Fruit fly (Drosophila melanogaster) whole organism, embryonic: ENCODE results near the gene CG32026.

Source experiments
- B-H1 ChIP-seq: fragments of 200-800 bp; sonication (Bioruptor generic); IDR thresholded peaks from 3 replicates; pipeline ENCODE4 v1.3.6; 2022; ENCODE audit warnings: missing biosample characterization, missing genetic modification characterization
- BEAF-32 ChIP-seq: fragments of 200-800 bp; sonication (Bioruptor generic); optimal IDR thresholded peaks from 3 replicates; lab custom pipeline; 2017; ENCODE audit warnings: missing biosample characterization, missing genetic modification characterization, mild to moderate bottlenecking, moderate library complexity, missing genetic modification reagents
- Bgb ChIP-seq: fragments of 200-800 bp; sonication (Bioruptor generic); IDR thresholded peaks from 2 replicates; pipeline ENCODE4 v1.3.6; 2022; ENCODE audit warnings: missing biosample characterization, missing genetic modification characterization; ENCODE audit not compliant: partially characterized antibody
- Blimp-1 ChIP-seq: fragments of 200-800 bp; sonication (Bioruptor generic); optimal IDR thresholded peaks from 3 replicates; lab custom pipeline; 2018; ENCODE audit warnings: missing biosample characterization, missing genetic modification characterization, mild to moderate bottlenecking, moderate library complexity, missing genetic modification reagents
- CG1024 ChIP-seq: fragments of 200-800 bp; sonication (Bioruptor generic); IDR thresholded peaks from 2 replicates; pipeline ENCODE4 v1.3.6; 2022; ENCODE audit warnings: missing biosample characterization, missing genetic modification characterization
- CG10959 ChIP-seq: fragments of 200-800 bp; sonication (Bioruptor generic); IDR thresholded peaks from 2 replicates; pipeline ENCODE4 v1.3.6; 2022; ENCODE audit warnings: missing biosample characterization, missing genetic modification characterization
- CG11560 ChIP-seq: fragments of 200-800 bp; sonication (Bioruptor generic); IDR thresholded peaks from 3 replicates; pipeline ENCODE4 v1.3.6; 2022; ENCODE audit warnings: missing biosample characterization, missing genetic modification characterization
- CG13296 ChIP-seq: fragments of 200-800 bp; sonication (Bioruptor generic); optimal IDR thresholded peaks from 3 replicates; lab custom pipeline; 2018; ENCODE audit warnings: missing biosample characterization, mild to moderate bottlenecking, missing genetic modification characterization
- CG17359 ChIP-seq: fragments of 200-800 bp; sonication (Bioruptor generic); optimal IDR thresholded peaks from 3 replicates; lab custom pipeline; 2018; ENCODE audit warnings: missing biosample characterization, mild to moderate bottlenecking, missing genetic modification characterization, moderate library complexity
- CG17612 ChIP-seq: fragments of 200-800 bp; sonication (Bioruptor generic); IDR thresholded peaks from 2 replicates; pipeline ENCODE4 v1.3.6; 2022; ENCODE audit warnings: missing biosample characterization, missing genetic modification characterization
- CG30020 ChIP-seq: fragments of 200-800 bp; optimal IDR thresholded peaks from 2 replicates; lab custom pipeline; 2019; ENCODE audit warnings: missing biosample characterization, mild to moderate bottlenecking, missing genetic modification characterization, moderate library complexity
- CG3281 ChIP-seq: fragments of 200-800 bp; sonication (Bioruptor generic); optimal IDR thresholded peaks from 3 replicates; lab custom pipeline; 2017; ENCODE audit warnings: missing biosample characterization, mild to moderate bottlenecking, missing genetic modification characterization
- CG34224 ChIP-seq: fragments of 200-800 bp; sonication (Bioruptor generic); IDR thresholded peaks from 3 replicates; pipeline ENCODE4 v1.3.6; 2022; ENCODE audit warnings: missing biosample characterization, missing genetic modification characterization; ENCODE audit not compliant: partially characterized antibody
- CG7963 ChIP-seq: fragments of 200-800 bp; sonication (Bioruptor generic); IDR thresholded peaks from 3 replicates; pipeline ENCODE4 v1.3.6; 2022; ENCODE audit warnings: missing biosample characterization, missing genetic modification characterization; ENCODE audit not compliant: partially characterized antibody
- CG7987 ChIP-seq: fragments of 200-800 bp; sonication (Bioruptor generic); optimal IDR thresholded peaks from 2 replicates; lab custom pipeline; 2018; ENCODE audit warnings: missing biosample characterization, mild to moderate bottlenecking, missing genetic modification characterization, moderate library complexity
- CG8359 ChIP-seq: fragments of 200-800 bp; sonication (Bioruptor generic); optimal IDR thresholded peaks from 2 replicates; lab custom pipeline; 2017; ENCODE audit warnings: missing biosample characterization, mild to moderate bottlenecking, missing genetic modification characterization, borderline replicate concordance
- CG9932 ChIP-seq: fragments of 200-800 bp; sonication (Bioruptor generic); IDR thresholded peaks from 2 replicates; pipeline ENCODE4 v1.3.6; 2022; ENCODE audit warnings: missing biosample characterization, missing genetic modification characterization
- Chrac-16 ChIP-seq: fragments of 200-800 bp; sonication (Bioruptor generic); optimal IDR thresholded peaks from 3 replicates; lab custom pipeline; 2016; ENCODE audit warnings: missing biosample characterization, missing genetic modification characterization
- CkIIα-i1 ChIP-seq: fragments of 200-800 bp; sonication (Bioruptor generic); IDR thresholded peaks from 2 replicates; pipeline ENCODE4 v1.3.6; 2022; ENCODE audit warnings: missing biosample characterization, missing genetic modification characterization
- CoRest ChIP-seq: fragments of 200-800 bp; sonication (Bioruptor generic); optimal IDR thresholded peaks from 3 replicates; lab custom pipeline; 2018; ENCODE audit warnings: missing biosample characterization, mild to moderate bottlenecking, missing genetic modification characterization, moderate library complexity
- CrebB ChIP-seq: fragments of 200-800 bp; sonication (Bioruptor generic); optimal IDR thresholded peaks from 3 replicates; lab custom pipeline; 2018; ENCODE audit warnings: missing biosample characterization, mild to moderate bottlenecking, missing genetic modification characterization
- E2f2 ChIP-seq: fragments of 200-800 bp; sonication (Bioruptor generic); IDR thresholded peaks from 2 replicates; pipeline ENCODE4 v1.3.6; 2022; ENCODE audit warnings: missing biosample characterization, missing genetic modification characterization
- Fer2 ChIP-seq: fragments of 200-800 bp; sonication (Bioruptor generic); optimal IDR thresholded peaks from 2 replicates; lab custom pipeline; 2018; ENCODE audit warnings: missing biosample characterization, mild to moderate bottlenecking, missing genetic modification characterization, moderate library complexity
- H15 ChIP-seq: fragments of 200-800 bp; sonication (Bioruptor generic); IDR thresholded peaks from 3 replicates; pipeline ENCODE4 v1.3.6; 2022; ENCODE audit warnings: missing biosample characterization, missing genetic modification characterization
- HLHmδ ChIP-seq: fragments of 200-800 bp; sonication (Bioruptor generic); optimal IDR thresholded peaks from 2 replicates; lab custom pipeline; 2018; ENCODE audit warnings: missing biosample characterization, mild to moderate bottlenecking, missing genetic modification characterization, moderate library complexity
- Hr3 ChIP-seq: fragments of 200-800 bp; sonication (Bioruptor generic); optimal IDR thresholded peaks from 3 replicates; lab custom pipeline; 2016; ENCODE audit warnings: missing biosample characterization, missing genetic modification characterization
- Hr39 ChIP-seq: fragments of >200 bp; optimal IDR thresholded peaks from 2 replicates; lab custom pipeline; 2017
- Jarid2 ChIP-seq: fragments of 200-800 bp; sonication (Bioruptor generic); optimal IDR thresholded peaks from 3 replicates; lab custom pipeline; 2017; ENCODE audit warnings: mild to moderate bottlenecking, missing biosample characterization, missing genetic modification reagents, missing genetic modification characterization
- Kr ChIP-seq: fragments of 200-800 bp; sonication (Bioruptor generic); optimal IDR thresholded peaks from 2 replicates; lab custom pipeline; 2017; ENCODE audit warnings: missing biosample characterization, mild to moderate bottlenecking, missing genetic modification characterization
- Lim3 ChIP-seq: fragments of 200-800 bp; sonication (Bioruptor generic); IDR thresholded peaks from 2 replicates; pipeline ENCODE4 v1.3.6; 2022; ENCODE audit warnings: missing biosample characterization, missing genetic modification characterization
- Opbp ChIP-seq: fragments of 200-800 bp; sonication (Bioruptor generic); IDR thresholded peaks from 3 replicates; pipeline ENCODE4 v1.3.6; 2022; ENCODE audit warnings: missing biosample characterization, missing genetic modification characterization; ENCODE audit not compliant: partially characterized antibody
- Spps ChIP-seq: fragments of 200-800 bp; sonication (Bioruptor generic); optimal IDR thresholded peaks from 2 replicates; lab custom pipeline; 2018; ENCODE audit warnings: missing biosample characterization, mild to moderate bottlenecking, missing genetic modification characterization
- YL-1 ChIP-seq: fragments of 200-800 bp; sonication (Bioruptor generic); optimal IDR thresholded peaks from 3 replicates; lab custom pipeline; 2017; ENCODE audit warnings: missing biosample characterization, mild to moderate bottlenecking, missing genetic modification characterization
- ap ChIP-seq: fragments of 200-800 bp; sonication (Bioruptor generic); IDR thresholded peaks from 2 replicates; pipeline ENCODE4 v1.3.6; 2022; ENCODE audit warnings: missing biosample characterization, missing genetic modification characterization
- bigmax ChIP-seq: fragments of 200-800 bp; sonication (Bioruptor generic); optimal IDR thresholded peaks from 2 replicates; lab custom pipeline; 2018; ENCODE audit warnings: missing biosample characterization, mild to moderate bottlenecking, missing genetic modification characterization
- br ChIP-seq: fragments of >200 bp; optimal IDR thresholded peaks from 2 replicates; lab custom pipeline; 2017
- btn ChIP-seq: fragments of 200-800 bp; sonication (Bioruptor generic); optimal IDR thresholded peaks from 2 replicates; lab custom pipeline; 2016; ENCODE audit warnings: missing biosample characterization, missing genetic modification characterization
- fd64A ChIP-seq: fragments of 200-800 bp; sonication (Bioruptor generic); optimal IDR thresholded peaks from 3 replicates; lab custom pipeline; 2018; ENCODE audit warnings: missing biosample characterization, mild to moderate bottlenecking, missing genetic modification characterization
- grn ChIP-seq: fragments of 200-800 bp; sonication (Bioruptor generic); optimal IDR thresholded peaks from 3 replicates; lab custom pipeline; 2017; ENCODE audit warnings: missing biosample characterization, missing genetic modification characterization
- ind ChIP-seq: fragments of 200-800 bp; sonication (Bioruptor generic); optimal IDR thresholded peaks from 3 replicates; lab custom pipeline; 2016; ENCODE audit warnings: missing biosample characterization, missing genetic modification characterization
- lilli ChIP-seq: fragments of 200-800 bp; sonication (Bioruptor generic); optimal IDR thresholded peaks from 3 replicates; lab custom pipeline; 2016; ENCODE audit warnings: missing biosample characterization, missing genetic modification characterization
- pan ChIP-seq, 4 experiments: fragments of >200 bp in 3 of 4; fragments of 200-800 bp in 1 of 4; sonication (Bioruptor generic) in 1 of 4; optimal IDR thresholded peaks in 3 of 4; IDR thresholded peaks in 1 of 4; 2 replicates each; pipeline versions ENCODE4 v1.3.6 to Lab custom; 2017 to 2022; ENCODE audit warnings: missing biosample characterization in 2 of 4, missing genetic modification characterization in 2 of 4, mixed read lengths in 1 of 4
- peb ChIP-seq: fragments of 200-800 bp; sonication (Bioruptor generic); IDR thresholded peaks from 2 replicates; pipeline ENCODE4 v1.3.6; 2022; ENCODE audit warnings: missing biosample characterization, missing genetic modification characterization
- prd ChIP-seq, 3 experiments: fragments of >200 bp in 2 of 3; fragments of 200-800 bp in 1 of 3; sonication (Bioruptor generic) in 1 of 3; optimal IDR thresholded peaks in 2 of 3; IDR thresholded peaks in 1 of 3; 2 replicates in 2 of 3; 3 replicates in 1 of 3; pipeline versions ENCODE4 v1.3.6 to Lab custom; 2017 to 2022; ENCODE audit warnings: missing biosample characterization in 1 of 3, missing genetic modification characterization in 1 of 3
- ranshi ChIP-seq: fragments of 200-800 bp; sonication (Bioruptor generic); IDR thresholded peaks from 2 replicates; pipeline ENCODE4 v1.3.6; 2022; ENCODE audit warnings: missing biosample characterization, missing genetic modification characterization
- sens-2 ChIP-seq: fragments of 200-800 bp; sonication (Bioruptor generic); IDR thresholded peaks from 2 replicates; pipeline ENCODE4 v1.3.6; 2022; ENCODE audit warnings: missing biosample characterization, missing genetic modification characterization
- sug ChIP-seq: fragments of 200-800 bp; optimal IDR thresholded peaks from 2 replicates; lab custom pipeline; 2019; ENCODE audit warnings: missing biosample characterization, mild to moderate bottlenecking, missing genetic modification characterization, moderate library complexity
- tll ChIP-seq, 2 experiments: fragments of 200-800 bp in 1 of 2; fragments of >200 bp in 1 of 2; sonication (Bioruptor generic) in 1 of 2; optimal IDR thresholded peaks; 2 replicates each; lab custom pipeline; 2017 to 2019; ENCODE audit warnings: missing biosample characterization in 2 of 2, missing genetic modification characterization in 2 of 2, mild to moderate bottlenecking in 1 of 2, moderate library complexity in 1 of 2
- vvl ChIP-seq: fragments of 200-800 bp; sonication (Bioruptor generic); IDR thresholded peaks from 2 replicates; pipeline ENCODE4 v1.3.6; 2022; ENCODE audit warnings: missing biosample characterization, missing genetic modification characterization

The CG32026 gene

DNA sequence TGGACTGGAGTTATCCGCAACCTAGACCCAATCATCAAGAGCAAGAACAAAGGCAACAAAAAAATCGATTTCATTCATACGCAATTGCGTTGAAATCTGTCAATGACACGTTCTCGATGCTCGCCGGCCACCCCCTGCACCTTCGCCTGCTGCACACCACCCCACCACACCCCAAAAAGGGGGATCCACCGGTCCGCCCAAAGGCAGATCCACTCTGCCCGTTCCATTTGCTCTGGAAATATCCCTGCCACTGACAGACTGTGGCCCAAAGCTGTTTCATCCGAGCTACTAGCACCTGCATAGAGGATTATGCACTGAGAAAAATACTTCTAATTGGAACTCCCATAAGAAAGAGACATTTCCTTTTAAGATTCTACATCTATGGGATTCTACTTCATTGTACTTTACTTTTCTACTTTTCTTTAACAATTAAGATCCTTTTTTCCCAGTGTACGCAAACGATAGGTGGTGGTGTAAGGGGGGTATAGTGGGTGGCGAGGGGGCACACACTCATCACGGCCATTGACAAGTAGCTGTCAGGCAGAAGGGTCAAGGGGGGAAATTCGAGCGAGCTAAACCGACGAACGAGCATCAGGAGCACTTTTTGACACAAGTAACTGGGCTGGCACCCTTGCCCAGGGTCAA, 12.4 kb upstream of the CG32026 start (continued):
- no peak for TF ChIP-seq br (lab: Kevin White, UChicago)
- TF ChIP-seq Spps (tag; lab: Kevin White, UChicago) = peak; percentile 37
- TF ChIP-seq CoRest (tag; lab: Kevin White, UChicago) = peak; percentile 46
- TF ChIP-seq B-H1 (GFP tag; lab: Robert Waterston, UW) = no peak; the same call in 1 of the 3 replicates
- peak; percentile 24; the same call in 1 of the 2 replicates for TF ChIP-seq peb
- peak; percentile 60 for TF ChIP-seq Blimp-1 (GFP tag; lab: Kevin White, UChicago)
- no peak for TF ChIP-seq CG8359 (GFP tag; lab: Kevin White, UChicago)
- no peak for TF ChIP-seq CG13296 (GFP tag; lab: Kevin White, UChicago)
- no peak for TF ChIP-seq pan (optimal IDR thresholded peaks at IDR 0.05; lab: Kevin White, UChicago)
- peak in 1 of 2 experiments; percentile 43 for TF ChIP-seq pan (GFP tag; optimal IDR thresholded peaks at IDR 0.05 in 1 of 2, IDR thresholded peaks at IDR 0.05 in 1 of 2)
- TF ChIP-seq Fer2 (tag; lab: Kevin White, UChicago) = no peak
- TF ChIP-seq E2f2 = no peak
- TF ChIP-seq CG3281 (GFP tag; lab: Kevin White, UChicago) = no peak
- no peak for TF ChIP-seq Jarid2 (GFP tag; lab: Kevin White, UChicago)
- no peak for TF ChIP-seq Lim3 (GFP tag; lab: Robert Waterston, UW)
- no peak for TF ChIP-seq HLHmδ
- no peak for TF ChIP-seq btn (GFP tag; lab: Kevin White, UChicago)
- TF ChIP-seq H15 = peak; percentile 35; the same call in 1 of the 3 replicates
- TF ChIP-seq BEAF-32 (GFP tag; lab: Kevin White, UChicago) = no peak
- no peak for TF ChIP-seq sens-2
- no peak for TF ChIP-seq CG7963 (GFP tag; lab: Robert Waterston, UW)
- no peak for TF ChIP-seq prd (optimal IDR thresholded peaks at IDR 0.05; lab: Kevin White, UChicago)
- TF ChIP-seq prd (GFP tag; IDR thresholded peaks at IDR 0.05; lab: Robert Waterston, UW) = peak; percentile 58
- TF ChIP-seq CG17612 (GFP tag; lab: Robert Waterston, UW) = 0 out of 2 replicates have a peak, but pooled peaks have one; percentile 27
- TF ChIP-seq ap (GFP tag; lab: Robert Waterston, UW) = no peak
- TF ChIP-seq Opbp (GFP tag; lab: Robert Waterston, UW) = no peak
- no peak for TF ChIP-seq CG11560 (tag; lab: Robert Waterston, UW)
- TF ChIP-seq ranshi (GFP tag; lab: Robert Waterston, UW) = peak; percentile 54
- TF ChIP-seq bigmax (GFP tag; lab: Kevin White, UChicago) = no peak
- TF ChIP-seq CG1024 = 0 out of 2 replicates have a peak, but pooled peaks have one; percentile 18
- peak; percentile 33 for TF ChIP-seq ind (GFP tag; lab: Kevin White, UChicago)
- no peak for TF ChIP-seq CG30020 (tag; lab: Kevin White, UChicago)
- TF ChIP-seq Chrac-16 (GFP tag; lab: Kevin White, UChicago) = peak; percentile 7
- TF ChIP-seq vvl = peak; percentile 55
- peak; percentile 20 for TF ChIP-seq fd64A
- no peak for TF ChIP-seq CG7987 (GFP tag; lab: Kevin White, UChicago)
- no peak for TF ChIP-seq Bgb (GFP tag; lab: Robert Waterston, UW)
- no peak for TF ChIP-seq CkIIα-i1
- TF ChIP-seq CG10959 (GFP tag; lab: Robert Waterston, UW) = peak; percentile 41; the same call in 1 of the 2 replicates
- TF ChIP-seq tll (GFP tag; optimal IDR thresholded peaks at IDR 0.05; lab: Kevin White, UChicago) = no peak
- no peak for TF ChIP-seq YL-1
- no peak for TF ChIP-seq grn (GFP tag; lab: Kevin White, UChicago)
- no peak for TF ChIP-seq Kr
- no peak for TF ChIP-seq CG34224
- TF ChIP-seq CrebB (tag; lab: Kevin White, UChicago) = no peak
- TF ChIP-seq sug (tag; lab: Kevin White, UChicago) = no peak
- TF ChIP-seq lilli (GFP tag; lab: Kevin White, UChicago) = peak; percentile 29
- 0 out of 2 replicates have a peak, but pooled peaks have one; percentile 12 for TF ChIP-seq CG9932 (GFP tag; lab: Robert Waterston, UW)
- peak; percentile 54 for TF ChIP-seq CG17359
- TF ChIP-seq Hr3 (GFP tag; lab: Kevin White, UChicago) = peak; percentile 44
- TF ChIP-seq Hr39 (lab: Kevin White, UChicago) = no peak
